Fruit fly (Drosophila melanogaster): Measurements from ENCODE around the gene Ctl2.

DNA sequence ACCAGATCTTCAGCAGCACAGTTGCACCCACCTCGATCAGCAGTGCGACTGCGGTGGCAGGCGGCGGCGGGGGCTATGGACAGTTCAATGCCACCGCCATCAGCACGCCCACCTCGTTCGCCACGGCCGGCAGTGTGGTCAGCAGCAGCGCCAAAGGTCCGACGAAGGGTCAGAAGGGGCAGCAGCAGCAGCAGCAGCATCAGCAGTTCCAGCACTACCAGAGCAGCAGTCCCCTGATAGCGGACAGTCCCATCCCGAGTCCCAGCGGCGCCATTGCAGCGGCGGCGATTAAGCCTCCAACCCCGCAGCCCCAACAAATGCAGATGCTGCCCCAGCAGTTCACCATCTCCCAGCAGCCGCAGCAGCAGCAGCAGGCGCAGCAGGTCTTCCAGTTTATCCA, 25.1 kb upstream of the Ctl2 start:
- TF ChIP-seq CG17806 (tag; optimal IDR thresholded peaks at IDR 0.05): no peak
- TF ChIP-seq CG14655 (GFP tag; optimal IDR thresholded peaks at IDR 0.05): no peak
- no peak for TF ChIP-seq EcR (GFP tag; optimal IDR thresholded peaks at IDR 0.05)
- TF ChIP-seq CG15710 (tag; optimal IDR thresholded peaks at IDR 0.05): no peak
- no peak for TF ChIP-seq gl (tag; optimal IDR thresholded peaks at IDR 0.05)
- TF ChIP-seq CG10348 (GFP tag; IDR thresholded peaks at IDR 0.05): no peak
- TF ChIP-seq Snoo (tag; optimal IDR thresholded peaks at IDR 0.05): no peak
- TF ChIP-seq CG32121 (GFP tag; IDR thresholded peaks at IDR 0.05): no peak
- no peak for TF ChIP-seq fd96Ca (GFP tag; IDR thresholded peaks at IDR 0.05)
